Worm (Caenorhabditis elegans) whole organism, L3 larva: ENCODE data around the gene Y116A8C.38.

Source experiments
- R02D3.7 ChIP-seq: fragments of 150-350 bp; optimal IDR thresholded peaks from 2 replicates; lab custom pipeline; 2014; ENCODE audit warnings: missing biosample characterization, missing genetic modification characterization
- aly-2 ChIP-seq: fragments of 150-350 bp; optimal IDR thresholded peaks from 2 replicates; lab custom pipeline; 2014; ENCODE audit warnings: missing biosample characterization, missing genetic modification characterization
- ceh-28 ChIP-seq: fragments of 150-350 bp; optimal IDR thresholded peaks from 2 replicates; lab custom pipeline; 2014; ENCODE audit warnings: missing biosample characterization, missing genetic modification reagents, missing genetic modification characterization
- ceh-82 ChIP-seq: fragments of 150-350 bp; optimal IDR thresholded peaks from 2 replicates; lab custom pipeline; 2014; ENCODE audit warnings: missing biosample characterization, missing genetic modification characterization
- ceh-9 ChIP-seq: sonication (generic microtip); optimal IDR thresholded peaks from 2 replicates; lab custom pipeline; 2018; ENCODE audit warnings: missing biosample characterization, missing genetic modification characterization
- daf-12 ChIP-seq: fragments of 150-350 bp; optimal IDR thresholded peaks from 2 replicates; lab custom pipeline; 2014; ENCODE audit warnings: missing biosample characterization, missing genetic modification reagents, missing genetic modification characterization
- egl-27 ChIP-seq: sonication (generic microtip); optimal IDR thresholded peaks from 4 replicates; lab custom pipeline; 2017; ENCODE audit warnings: missing biosample characterization, missing genetic modification reagents, missing genetic modification characterization
- egl-5 ChIP-seq: fragments of 150-350 bp; optimal IDR thresholded peaks from 2 replicates; lab custom pipeline; 2017; ENCODE audit warnings: missing biosample characterization, missing genetic modification reagents, missing genetic modification characterization, inconsistent platforms
- elt-2 ChIP-seq: sonication (generic microtip); optimal IDR thresholded peaks from 2 replicates; lab custom pipeline; 2016; ENCODE audit warnings: missing genetic modification reagents, mild to moderate bottlenecking, missing genetic modification characterization, missing compliant biosample characterization
- elt-3 ChIP-seq, 3 experiments: fragments of 150-350 bp in 1 of 3; sonication (generic microtip) in 2 of 3; optimal IDR thresholded peaks; 2 replicates in 2 of 3; 4 replicates in 1 of 3; lab custom pipeline; 2014 to 2017; ENCODE audit warnings: missing biosample characterization in 3 of 3, missing genetic modification characterization in 3 of 3
- fkh-10 ChIP-seq: sonication (generic microtip); optimal IDR thresholded peaks from 2 replicates; lab custom pipeline; 2017; ENCODE audit warnings: missing biosample characterization, missing genetic modification reagents, missing genetic modification characterization
- fkh-2 ChIP-seq: fragments of 150-350 bp; optimal IDR thresholded peaks from 2 replicates; lab custom pipeline; 2014; ENCODE audit warnings: missing biosample characterization, missing genetic modification reagents, missing genetic modification characterization
- fos-1 ChIP-seq: fragments of 150-350 bp; optimal IDR thresholded peaks from 2 replicates; lab custom pipeline; 2014; ENCODE audit warnings: missing biosample characterization, missing genetic modification characterization
- hmg-11 ChIP-seq: sonication (generic microtip); optimal IDR thresholded peaks from 2 replicates; lab custom pipeline; 2016; ENCODE audit warnings: missing genetic modification characterization, missing compliant biosample characterization
- lin-15B ChIP-seq: fragments of 150-350 bp; optimal IDR thresholded peaks from 2 replicates; lab custom pipeline; 2014; ENCODE audit warnings: missing biosample characterization, missing genetic modification characterization
- lin-39 ChIP-seq: fragments of 150-350 bp; optimal IDR thresholded peaks from 2 replicates; lab custom pipeline; 2018; ENCODE audit warnings: missing biosample characterization, missing genetic modification reagents, missing genetic modification characterization
- lsy-12 ChIP-seq: sonication (generic microtip); optimal IDR thresholded peaks from 2 replicates; lab custom pipeline; 2016; ENCODE audit warnings: mild to moderate bottlenecking, missing genetic modification characterization, missing compliant biosample characterization
- mdl-1 ChIP-seq: fragments of 150-350 bp; optimal IDR thresholded peaks from 2 replicates; lab custom pipeline; 2014; ENCODE audit warnings: missing biosample characterization, missing genetic modification characterization
- nfya-1 ChIP-seq: sonication (generic microtip); optimal IDR thresholded peaks from 2 replicates; lab custom pipeline; 2017; ENCODE audit warnings: missing genetic modification characterization, mild to moderate bottlenecking, missing compliant biosample characterization, antibody characterized with exemption, moderate library complexity; ENCODE audit not compliant: insufficient read depth
- nhr-12 ChIP-seq: fragments of 150-350 bp; optimal IDR thresholded peaks from 2 replicates; lab custom pipeline; 2014; ENCODE audit warnings: missing biosample characterization, missing genetic modification characterization
- nhr-23 ChIP-seq: fragments of 150-350 bp; optimal IDR thresholded peaks from 2 replicates; lab custom pipeline; 2014; ENCODE audit warnings: missing biosample characterization, missing genetic modification reagents, missing genetic modification characterization
- nhr-237 ChIP-seq: fragments of 150-350 bp; optimal IDR thresholded peaks from 2 replicates; lab custom pipeline; 2014; ENCODE audit warnings: missing biosample characterization, missing genetic modification characterization
- nhr-25 ChIP-seq: sonication (generic microtip); optimal IDR thresholded peaks from 2 replicates; lab custom pipeline; 2017; ENCODE audit warnings: missing biosample characterization, missing genetic modification characterization
- nhr-28 ChIP-seq: fragments of 150-350 bp; optimal IDR thresholded peaks from 2 replicates; lab custom pipeline; 2014; ENCODE audit warnings: missing biosample characterization, missing genetic modification characterization
- nhr-67 ChIP-seq: fragments of 150-350 bp; optimal IDR thresholded peaks from 2 replicates; lab custom pipeline; 2014; ENCODE audit warnings: missing biosample characterization, missing genetic modification characterization
- nhr-76 ChIP-seq: fragments of 150-350 bp; sonication (generic microtip); optimal IDR thresholded peaks from 5 replicates; lab custom pipeline; 2014; ENCODE audit warnings: missing biosample characterization, missing genetic modification characterization
- nhr-77 ChIP-seq: fragments of 150-350 bp; optimal IDR thresholded peaks from 2 replicates; lab custom pipeline; 2014; ENCODE audit warnings: missing biosample characterization, missing genetic modification characterization
- pha-4 ChIP-seq: fragments of 150-350 bp; optimal IDR thresholded peaks from 2 replicates; lab custom pipeline; 2014; ENCODE audit warnings: missing biosample characterization, missing genetic modification reagents, missing genetic modification characterization
- pqm-1 ChIP-seq: fragments of 150-350 bp; optimal IDR thresholded peaks from 2 replicates; lab custom pipeline; 2017; ENCODE audit warnings: missing biosample characterization, missing genetic modification characterization, inconsistent platforms
- sea-2 ChIP-seq: fragments of 150-350 bp; sonication (generic microtip); optimal IDR thresholded peaks from 4 replicates; lab custom pipeline; 2014; ENCODE audit warnings: missing biosample characterization, missing genetic modification reagents, missing genetic modification characterization
- skn-1 ChIP-seq: fragments of 150-350 bp; optimal IDR thresholded peaks from 2 replicates; lab custom pipeline; 2014; ENCODE audit warnings: missing biosample characterization, missing genetic modification characterization
- snpc-4 ChIP-seq: fragments of 150-350 bp; optimal IDR thresholded peaks from 2 replicates; lab custom pipeline; 2014; ENCODE audit warnings: missing biosample characterization, missing genetic modification characterization
- tbx-2 ChIP-seq: sonication (generic microtip); optimal IDR thresholded peaks from 2 replicates; lab custom pipeline; 2016; ENCODE audit warnings: mild to moderate bottlenecking, missing genetic modification characterization, missing compliant biosample characterization
- unc-39 ChIP-seq: sonication (generic microtip); optimal IDR thresholded peaks from 4 replicates; lab custom pipeline; 2017; ENCODE audit warnings: missing biosample characterization, missing genetic modification characterization
- unc-62 ChIP-seq: fragments of 150-350 bp; sonication (generic microtip); optimal IDR thresholded peaks from 4 replicates; lab custom pipeline; 2014; ENCODE audit warnings: missing biosample characterization, missing genetic modification reagents, missing genetic modification characterization
- zag-1 ChIP-seq: fragments of 150-350 bp; optimal IDR thresholded peaks from 2 replicates; lab custom pipeline; 2014; ENCODE audit warnings: missing biosample characterization, missing genetic modification characterization
- ztf-11 ChIP-seq: fragments of 150-350 bp; optimal IDR thresholded peaks from 2 replicates; lab custom pipeline; 2014; ENCODE audit warnings: missing biosample characterization, missing genetic modification characterization
- ztf-4 ChIP-seq: fragments of 150-350 bp; optimal IDR thresholded peaks from 2 replicates; lab custom pipeline; 2014; ENCODE audit warnings: missing biosample characterization, missing genetic modification characterization

Gene Y116A8C.38

DNA sequence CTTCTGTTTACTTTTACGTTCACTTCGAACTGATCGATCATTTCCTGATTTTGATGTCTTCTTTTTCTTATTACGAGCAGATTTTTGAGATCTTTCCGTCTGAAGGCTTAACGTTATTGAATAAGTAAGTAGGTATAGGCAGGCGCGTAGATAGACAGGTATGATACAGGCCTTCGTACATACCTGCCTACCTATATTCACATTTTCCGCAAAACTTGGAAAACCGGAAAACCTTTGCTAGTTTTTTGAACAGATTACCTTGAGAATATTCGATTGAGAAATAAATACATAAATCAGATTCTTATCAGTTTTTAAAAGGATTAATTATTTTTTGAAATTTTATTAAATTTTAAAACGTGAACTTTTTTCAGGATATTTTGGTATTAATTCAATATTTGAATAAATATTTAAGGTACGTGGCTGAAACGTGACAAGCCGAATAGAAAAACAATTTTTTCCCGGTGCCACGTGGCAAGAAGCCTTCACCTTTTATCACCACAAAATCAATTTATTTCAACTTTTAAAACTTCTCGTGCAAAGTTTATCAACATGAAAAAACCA is at the start of gene Y116A8C.38, which contains the start of gene Y116A8C.37:
TSS of gene Y116A8C.38 (plus strand) at position 511 of the 561 bp plus-strand sequence.
TSS of gene Y116A8C.37 (minus strand) at position 101 of the 561 bp plus-strand sequence.
- TF ChIP-seq nhr-77 (tag; lab: Kevin White, UChicago): no peak
- no peak for TF ChIP-seq ceh-28 (tag; lab: Kevin White, UChicago)
- no peak for TF ChIP-seq nhr-28 (tag; lab: Kevin White, UChicago)
- no peak for TF ChIP-seq elt-3 (tag; optimal IDR thresholded peaks at IDR 0.05; lab: Kevin White, UChicago)
- no peak for TF ChIP-seq mdl-1 (tag; lab: Kevin White, UChicago)
- no peak for TF ChIP-seq ceh-82 (tag; lab: Kevin White, UChicago)
- TF ChIP-seq daf-12 (tag; lab: Kevin White, UChicago): no peak
- TF ChIP-seq ceh-9 (tag; lab: Kevin White, UChicago): no peak
- TF ChIP-seq skn-1 (tag; lab: Kevin White, UChicago): no peak
- TF ChIP-seq zag-1 (tag; lab: Kevin White, UChicago): no peak
- TF ChIP-seq tbx-2: no peak
- no peak for TF ChIP-seq snpc-4 (tag; lab: Kevin White, UChicago)
- no peak for TF ChIP-seq aly-2 (tag; lab: Kevin White, UChicago)
- no peak for TF ChIP-seq fkh-10 (GFP tag; lab: Kevin White, UChicago)
- no peak for TF ChIP-seq ztf-4
- TF ChIP-seq nhr-12: no peak
- TF ChIP-seq unc-39 (tag; lab: Kevin White, UChicago): no peak
- no peak for TF ChIP-seq R02D3.7 (tag; lab: Kevin White, UChicago)
- TF ChIP-seq fkh-2 (tag; lab: Kevin White, UChicago): no peak
- no peak for TF ChIP-seq pha-4 (tag; lab: Kevin White, UChicago)

DNA sequence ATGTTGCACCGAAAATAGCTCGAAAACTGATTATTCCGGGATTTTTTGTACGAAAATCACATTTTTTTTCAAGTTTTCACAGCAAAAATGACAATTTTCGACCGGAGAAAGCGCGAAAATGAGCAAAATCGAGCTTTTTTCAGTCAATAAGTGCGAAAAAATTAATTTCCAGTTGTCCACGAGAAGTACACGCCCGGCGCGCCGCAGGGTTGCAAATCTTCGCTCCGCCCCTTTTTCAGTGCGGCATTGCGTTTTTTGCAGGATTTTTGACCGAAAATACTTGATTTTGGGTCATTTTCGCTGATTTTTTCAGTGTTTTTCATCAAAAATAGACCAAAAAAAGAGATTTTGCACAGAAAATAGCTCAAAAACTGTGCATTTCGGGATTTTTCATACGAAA is 47.0 kb upstream of the Y116A8C.38 start:
- TF ChIP-seq lsy-12 (tag; lab: Kevin White, UChicago) (no peak), lin-15B (peak; percentile 46), nfya-1 (tag; lab: Kevin White, UChicago) (peak; percentile 0), hmg-11 (peak; percentile 12), egl-5 (tag; lab: Kevin White, UChicago) (no peak), tbx-2 (no peak), pha-4 (tag; lab: Kevin White, UChicago) (peak; percentile 15), sea-2 (no peak), nhr-67 (tag; lab: Kevin White, UChicago) (no peak)

DNA sequence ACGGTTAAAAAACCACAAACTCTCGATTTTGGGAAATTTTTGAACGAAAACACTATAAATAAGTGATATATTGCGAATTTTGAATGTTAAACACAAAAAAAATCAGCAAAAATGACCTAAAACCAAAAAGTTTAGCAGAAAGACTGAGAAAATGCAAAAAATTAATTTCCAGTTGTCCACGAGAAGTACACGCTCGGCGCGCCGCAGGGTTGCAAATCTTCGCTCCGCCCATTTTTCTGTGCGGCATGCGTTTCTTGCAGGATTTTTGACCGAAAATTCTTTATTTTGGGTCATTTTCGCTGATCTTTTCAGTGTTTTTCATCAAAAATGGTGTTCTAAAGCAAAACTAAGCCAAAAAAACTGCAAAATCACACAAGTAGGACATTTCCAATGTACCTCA is 46.5 kb upstream of the Y116A8C.38 start:
- TF ChIP-seq ztf-4 (no peak), ztf-11 (tag; lab: Kevin White, UChicago) (no peak), nhr-76 (tag; lab: Kevin White, UChicago) (no peak), pha-4 (tag; lab: Kevin White, UChicago) (no peak), egl-5 (tag; lab: Kevin White, UChicago) (no peak), unc-62 (GFP tag; lab: Kevin White, UChicago) (no peak), hmg-11 (no peak), nhr-77 (tag; lab: Kevin White, UChicago) (no peak), unc-39 (tag; lab: Kevin White, UChicago) (no peak), egl-27 (tag; lab: Kevin White, UChicago) (no peak), elt-3 (tag; optimal IDR thresholded peaks at IDR 0.05; lab: Kevin White, UChicago) (no peak), nhr-237 (no peak), fkh-2 (tag; lab: Kevin White, UChicago) (no peak), elt-2 (tag; lab: Kevin White, UChicago) (no peak), lsy-12 (tag; lab: Kevin White, UChicago) (no peak), zag-1 (tag; lab: Kevin White, UChicago) (no peak), fkh-10 (GFP tag; lab: Kevin White, UChicago) (no peak), skn-1 (tag; lab: Kevin White, UChicago) (no peak)

DNA sequence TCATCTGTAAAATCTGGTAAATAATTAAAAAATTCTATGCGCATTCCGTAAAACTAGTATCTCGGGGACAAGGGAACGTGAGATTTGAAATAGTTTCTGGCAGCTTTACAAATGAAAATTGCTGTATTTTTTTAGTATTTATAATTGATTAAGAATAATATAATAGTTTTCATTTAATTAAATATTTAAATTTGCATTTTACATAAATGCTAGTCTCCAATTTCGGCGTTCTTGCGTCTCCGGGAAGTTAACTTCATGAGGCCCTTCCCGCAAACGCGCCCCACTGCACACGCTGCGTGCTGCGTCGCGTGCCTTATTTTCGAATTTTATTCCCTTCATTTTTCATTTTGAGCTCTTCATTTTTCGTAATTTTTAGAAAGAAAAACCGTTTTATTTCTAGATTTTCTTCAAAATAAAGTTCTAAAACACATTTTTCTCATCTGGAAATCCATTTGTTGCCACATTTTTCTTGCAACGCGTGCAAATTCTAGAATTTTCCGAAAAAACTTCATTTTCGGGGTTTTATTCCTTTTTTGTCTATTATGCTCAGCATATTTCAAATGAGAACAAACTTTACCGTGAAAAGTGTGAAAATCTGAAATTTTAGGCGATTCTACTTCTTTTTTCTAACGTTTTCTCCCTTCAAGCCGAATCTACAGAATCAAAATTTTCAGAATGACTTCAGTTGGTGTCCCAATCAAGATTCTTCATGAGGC is 43.8 kb upstream of the Y116A8C.38 start, which contains the start of the genes snx-13 and snr-1:
TSS of gene snx-13 (minus strand) at position 55 of the 716 bp plus-strand sequence.
TSS of gene snr-1 (plus strand) at position 666 of the 716 bp plus-strand sequence.
- peak; percentile 52 for TF ChIP-seq elt-2 (tag; lab: Kevin White, UChicago)
- TF ChIP-seq lsy-12 (tag; lab: Kevin White, UChicago): peak; percentile 56
- peak; percentile 41 for TF ChIP-seq nhr-25
- peak; percentile 82 for TF ChIP-seq hmg-11
- TF ChIP-seq ceh-82 (tag; lab: Kevin White, UChicago): no peak
- TF ChIP-seq pqm-1 (tag; lab: Kevin White, UChicago): peak; percentile 1
- TF ChIP-seq lin-15B: peak; percentile 91
- TF ChIP-seq nhr-23 (tag; lab: Kevin White, UChicago): peak; percentile 73
- no peak for TF ChIP-seq unc-39 (tag; lab: Kevin White, UChicago)
- TF ChIP-seq fos-1: no peak
- TF ChIP-seq snpc-4 (tag; lab: Kevin White, UChicago): peak; percentile 43
- TF ChIP-seq nfya-1 (tag; lab: Kevin White, UChicago): peak; percentile 77
- peak; percentile 85 for TF ChIP-seq pha-4 (tag; lab: Kevin White, UChicago)
- no peak for TF ChIP-seq zag-1 (tag; lab: Kevin White, UChicago)
- no peak for TF ChIP-seq nhr-237
- TF ChIP-seq egl-5 (tag; lab: Kevin White, UChicago): no peak
- TF ChIP-seq daf-12 (tag; lab: Kevin White, UChicago): no peak
- TF ChIP-seq elt-3 (tag; optimal IDR thresholded peaks at IDR 0.05; lab: Kevin White, UChicago): no peak
- TF ChIP-seq ceh-28 (tag; lab: Kevin White, UChicago): peak; percentile 22
- TF ChIP-seq nhr-12: no peak
- TF ChIP-seq lin-39 (tag; lab: Kevin White, UChicago): peak; percentile 55
- TF ChIP-seq unc-62 (GFP tag; lab: Kevin White, UChicago): no peak
- peak; percentile 19 for TF ChIP-seq fkh-10 (GFP tag; lab: Kevin White, UChicago)
- peak; percentile 29 for TF ChIP-seq R02D3.7 (tag; lab: Kevin White, UChicago)
- TF ChIP-seq, all 47 proteins: peak for 14
